Worm (Caenorhabditis elegans): ENCODE results near the gene ndub-5.

DNA sequence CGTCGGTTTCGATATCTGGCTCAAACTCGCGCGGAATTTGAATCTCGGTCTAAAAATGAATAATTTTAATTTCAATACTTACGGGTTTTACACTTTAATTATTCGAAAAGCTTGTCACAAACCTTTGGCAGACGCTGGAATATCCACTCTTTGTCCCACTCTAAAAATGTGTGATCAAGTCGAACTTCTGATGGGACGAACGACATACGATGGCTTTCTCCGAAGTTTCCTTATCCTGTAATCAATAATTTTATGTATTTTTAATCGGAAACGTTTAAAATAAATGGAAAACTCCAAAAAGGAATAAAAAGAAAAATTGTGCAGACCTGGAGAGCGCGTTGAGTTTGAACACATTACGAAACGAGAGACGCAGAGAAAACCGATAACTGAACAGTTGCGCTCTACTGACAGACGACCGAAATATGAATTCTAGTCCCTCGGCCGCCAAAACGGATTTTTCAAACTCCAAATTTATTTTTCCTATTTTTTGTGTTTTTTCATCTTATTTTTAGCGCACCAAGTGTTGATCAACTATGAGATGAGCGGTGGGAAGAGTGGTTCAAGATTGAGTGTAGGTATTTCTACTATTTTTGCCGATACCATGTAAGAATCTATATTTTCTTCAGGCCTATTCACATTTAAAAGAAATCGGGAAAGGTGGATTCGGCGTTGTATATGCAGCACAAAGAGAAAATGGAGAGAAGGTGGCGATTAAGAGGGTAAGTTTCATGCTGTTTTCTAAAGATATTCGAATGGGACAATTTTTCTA, 41.7 kb downstream of the ndub-5 start, which contains the start of the genes sam-4, F59E12.17 and zyg-1:
- TF ChIP-seq nhr-25 (tag; optimal IDR thresholded peaks at IDR 0.05) (no peak), nhr-129 (tag; optimal IDR thresholded peaks at IDR 0.05) (peak; percentile 78), unc-55 (GFP tag; optimal IDR thresholded peaks at IDR 0.05) (peak; percentile 93), snpc-4 (tag; optimal IDR thresholded peaks at IDR 0.05) (peak; percentile 20)

Measured in whole organism, L2 larva.